Fruit fly (Drosophila melanogaster) whole organism, embryonic: Measurements from ENCODE around the gene CG12301.

Source experiments
- Awh ChIP-seq: fragments of 200-800 bp; sonication (Bioruptor generic); IDR thresholded peaks from 2 replicates; pipeline ENCODE4, ENCODE4 v1.3.6; 2022; ENCODE audit warnings: missing biosample characterization, missing genetic modification characterization
- CG11560 ChIP-seq: fragments of 200-800 bp; sonication (Bioruptor generic); IDR thresholded peaks from 3 replicates; pipeline ENCODE4 v1.3.6; 2022; ENCODE audit warnings: missing biosample characterization, missing genetic modification characterization
- CG14965 ChIP-seq: fragments of 200-800 bp; sonication (Bioruptor generic); optimal IDR thresholded peaks from 2 replicates; lab custom pipeline; 2016; ENCODE audit warnings: missing biosample characterization, missing genetic modification characterization, borderline replicate concordance
- CG1602 ChIP-seq: fragments of 200-800 bp; sonication (Bioruptor generic); optimal IDR thresholded peaks from 3 replicates; lab custom pipeline; 2016; ENCODE audit warnings: missing biosample characterization, missing genetic modification characterization
- CG1603 ChIP-seq: fragments of 200-800 bp; sonication (Bioruptor generic); optimal IDR thresholded peaks from 2 replicates; lab custom pipeline; 2019; ENCODE audit warnings: missing biosample characterization, mild to moderate bottlenecking, missing genetic modification characterization, moderate library complexity
- CG17359 ChIP-seq: fragments of 200-800 bp; sonication (Bioruptor generic); optimal IDR thresholded peaks from 3 replicates; lab custom pipeline; 2018; ENCODE audit warnings: missing biosample characterization, mild to moderate bottlenecking, missing genetic modification characterization, moderate library complexity
- CG17361 ChIP-seq: fragments of 200-800 bp; sonication (Bioruptor generic); IDR thresholded peaks from 3 replicates; pipeline ENCODE4 v1.3.6; 2022; ENCODE audit warnings: missing biosample characterization, missing genetic modification characterization
- CG17912 ChIP-seq: fragments of 200-800 bp; sonication (Bioruptor generic); optimal IDR thresholded peaks from 2 replicates; lab custom pipeline; 2018; ENCODE audit warnings: missing biosample characterization, mild to moderate bottlenecking, missing genetic modification characterization
- CG18262 ChIP-seq: fragments of 200-800 bp; optimal IDR thresholded peaks from 3 replicates; lab custom pipeline; 2019; ENCODE audit warnings: missing biosample characterization, mild to moderate bottlenecking, missing genetic modification characterization, moderate library complexity
- CG18599 ChIP-seq: fragments of 200-800 bp; sonication (Bioruptor generic); optimal IDR thresholded peaks from 3 replicates; lab custom pipeline; 2017; ENCODE audit warnings: missing biosample characterization, missing genetic modification characterization, mild to moderate bottlenecking, moderate library complexity, missing genetic modification reagents
- CG18619 ChIP-seq: fragments of 200-800 bp; sonication (Bioruptor generic); optimal IDR thresholded peaks from 3 replicates; lab custom pipeline; 2017; ENCODE audit warnings: missing biosample characterization, mild to moderate bottlenecking, missing genetic modification characterization
- CG2116 ChIP-seq: fragments of 200-800 bp; sonication (Bioruptor generic); optimal IDR thresholded peaks from 3 replicates; lab custom pipeline; 2018; ENCODE audit warnings: missing biosample characterization, mild to moderate bottlenecking, missing genetic modification characterization
- CG2678 ChIP-seq: fragments of 200-800 bp; sonication (Bioruptor generic); optimal IDR thresholded peaks from 3 replicates; lab custom pipeline; 2019; ENCODE audit warnings: missing biosample characterization, mild to moderate bottlenecking, missing genetic modification characterization, moderate library complexity
- CG32767 ChIP-seq: fragments of 200-800 bp; sonication (Bioruptor generic); IDR thresholded peaks from 2 replicates; pipeline ENCODE4 v1.3.6; 2022; ENCODE audit warnings: missing biosample characterization, missing genetic modification characterization
- CG32772 ChIP-seq: fragments of 200-800 bp; sonication (Bioruptor generic); IDR thresholded peaks from 2 replicates; pipeline ENCODE4 v1.3.6; 2022; ENCODE audit warnings: missing biosample characterization, missing genetic modification characterization
- CG7357 ChIP-seq: fragments of 200-800 bp; sonication (Bioruptor generic); IDR thresholded peaks from 3 replicates; pipeline ENCODE4 v1.3.6; 2022; ENCODE audit warnings: missing biosample characterization, missing genetic modification characterization
- CG7963 ChIP-seq: fragments of 200-800 bp; sonication (Bioruptor generic); IDR thresholded peaks from 3 replicates; pipeline ENCODE4 v1.3.6; 2022; ENCODE audit warnings: missing biosample characterization, missing genetic modification characterization; ENCODE audit not compliant: partially characterized antibody
- CG8359 ChIP-seq: fragments of 200-800 bp; sonication (Bioruptor generic); optimal IDR thresholded peaks from 2 replicates; lab custom pipeline; 2017; ENCODE audit warnings: missing biosample characterization, mild to moderate bottlenecking, missing genetic modification characterization, borderline replicate concordance
- CoRest ChIP-seq: fragments of 200-800 bp; sonication (Bioruptor generic); optimal IDR thresholded peaks from 3 replicates; lab custom pipeline; 2018; ENCODE audit warnings: missing biosample characterization, mild to moderate bottlenecking, missing genetic modification characterization, moderate library complexity
- CrebB ChIP-seq: fragments of 200-800 bp; sonication (Bioruptor generic); optimal IDR thresholded peaks from 3 replicates; lab custom pipeline; 2018; ENCODE audit warnings: missing biosample characterization, mild to moderate bottlenecking, missing genetic modification characterization
- D ChIP-seq, 2 experiments: fragments of 200-800 bp in 1 of 2; fragments of >200 bp in 1 of 2; sonication (Bioruptor generic) in 1 of 2; optimal IDR thresholded peaks; 2 replicates in 1 of 2; 3 replicates in 1 of 2; lab custom pipeline; 2017; ENCODE audit warnings: mild to moderate bottlenecking in 1 of 2, missing biosample characterization in 1 of 2, missing genetic modification characterization in 1 of 2, missing genetic modification reagents in 1 of 2
- H2.0 ChIP-seq: fragments of 200-800 bp; sonication (Bioruptor generic); IDR thresholded peaks from 2 replicates; pipeline ENCODE4 v1.3.6; 2022; ENCODE audit warnings: missing biosample characterization, missing genetic modification characterization
- HmgZ ChIP-seq: fragments of 200-800 bp; sonication (Bioruptor generic); optimal IDR thresholded peaks from 2 replicates; lab custom pipeline; 2018; ENCODE audit warnings: missing biosample characterization, mild to moderate bottlenecking, missing genetic modification characterization
- Hr3 ChIP-seq: fragments of 200-800 bp; sonication (Bioruptor generic); optimal IDR thresholded peaks from 3 replicates; lab custom pipeline; 2016; ENCODE audit warnings: missing biosample characterization, missing genetic modification characterization
- Lim3 ChIP-seq: fragments of 200-800 bp; sonication (Bioruptor generic); IDR thresholded peaks from 2 replicates; pipeline ENCODE4 v1.3.6; 2022; ENCODE audit warnings: missing biosample characterization, missing genetic modification characterization
- Mad ChIP-seq: fragments of 200-800 bp; sonication (Bioruptor generic); optimal IDR thresholded peaks from 2 replicates; lab custom pipeline; 2016; ENCODE audit warnings: missing biosample characterization, missing genetic modification characterization
- NFAT ChIP-seq: fragments of 200-800 bp; sonication (Bioruptor generic); IDR thresholded peaks from 2 replicates; pipeline ENCODE4 v1.3.6; 2022; ENCODE audit warnings: missing biosample characterization, missing genetic modification characterization
- Side ChIP-seq: fragments of 200-800 bp; sonication (Bioruptor generic); optimal IDR thresholded peaks from 2 replicates; lab custom pipeline; 2016; ENCODE audit warnings: missing biosample characterization, missing genetic modification characterization
- Taf1 ChIP-seq: fragments of 200-800 bp; sonication (Bioruptor generic); IDR thresholded peaks from 2 replicates; pipeline ENCODE4 v1.3.6; 2022; ENCODE audit warnings: missing biosample characterization, missing genetic modification characterization
- Tbp ChIP-seq: fragments of >200 bp; optimal IDR thresholded peaks from 2 replicates; lab custom pipeline; 2018; ENCODE audit warnings: missing biosample characterization, missing genetic modification characterization
- Usf ChIP-seq: fragments of 200-800 bp; sonication (Bioruptor generic); optimal IDR thresholded peaks from 2 replicates; lab custom pipeline; 2017; ENCODE audit warnings: missing genotype, missing biosample characterization, missing genetic modification characterization
- Xrp1 ChIP-seq: fragments of 200-800 bp; sonication (Bioruptor generic); IDR thresholded peaks from 2 replicates; pipeline ENCODE4 v1.3.6; 2022; ENCODE audit warnings: missing biosample characterization, missing genetic modification characterization
- ab ChIP-seq: fragments of 200-800 bp; sonication (Bioruptor generic); optimal IDR thresholded peaks from 2 replicates; lab custom pipeline; 2016; ENCODE audit warnings: missing biosample characterization, missing genetic modification characterization
- cato ChIP-seq: fragments of 200-800 bp; sonication (Bioruptor generic); optimal IDR thresholded peaks from 2 replicates; lab custom pipeline; 2016; ENCODE audit warnings: missing biosample characterization, missing genetic modification characterization, borderline replicate concordance
- croc ChIP-seq: fragments of 200-800 bp; sonication (Bioruptor generic); conservative IDR thresholded peaks from 3 replicates; pipeline ENCODE4 v1.3.6; 2022; ENCODE audit warnings: missing biosample characterization, missing genetic modification characterization
- dysf ChIP-seq: fragments of 200-800 bp; sonication (Bioruptor generic); IDR thresholded peaks from 3 replicates; pipeline ENCODE4 v1.3.6; 2022; ENCODE audit warnings: missing biosample characterization, missing genetic modification characterization
- gem ChIP-seq: fragments of 200-800 bp; sonication (Bioruptor generic); optimal IDR thresholded peaks from 2 replicates; lab custom pipeline; 2019; ENCODE audit warnings: missing biosample characterization, mild to moderate bottlenecking, missing genetic modification characterization, moderate library complexity
- klu ChIP-seq: fragments of 200-800 bp; sonication (Bioruptor generic); IDR thresholded peaks from 2 replicates; pipeline ENCODE4 v1.3.6; 2022; ENCODE audit warnings: missing biosample characterization, missing genetic modification characterization
- nmo ChIP-seq: fragments of 200-800 bp; sonication (Bioruptor generic); optimal IDR thresholded peaks from 2 replicates; lab custom pipeline; 2018; ENCODE audit warnings: missing biosample characterization, mild to moderate bottlenecking, missing genetic modification characterization, moderate library complexity
- ranshi ChIP-seq: fragments of 200-800 bp; sonication (Bioruptor generic); IDR thresholded peaks from 2 replicates; pipeline ENCODE4 v1.3.6; 2022; ENCODE audit warnings: missing biosample characterization, missing genetic modification characterization
- seq ChIP-seq: fragments of 200-800 bp; sonication (Bioruptor generic); IDR thresholded peaks from 2 replicates; pipeline ENCODE4 v1.3.6; 2022; ENCODE audit warnings: missing biosample characterization, missing genetic modification characterization
- sima ChIP-seq: fragments of 200-800 bp; sonication (Bioruptor generic); optimal IDR thresholded peaks from 2 replicates; lab custom pipeline; 2016; ENCODE audit warnings: missing biosample characterization, missing genetic modification characterization
- tap ChIP-seq: fragments of 200-800 bp; optimal IDR thresholded peaks from 3 replicates; lab custom pipeline; 2019; ENCODE audit warnings: missing biosample characterization, mild to moderate bottlenecking, missing genetic modification characterization, moderate library complexity
- tio ChIP-seq: fragments of 200-800 bp; sonication (Bioruptor generic); optimal IDR thresholded peaks from 2 replicates; lab custom pipeline; 2017; ENCODE audit warnings: missing biosample characterization, missing genetic modification characterization, inconsistent platforms
- twi ChIP-seq: fragments of 200-800 bp; optimal IDR thresholded peaks from 2 replicates; lab custom pipeline; 2019; ENCODE audit warnings: missing biosample characterization, mild to moderate bottlenecking, missing genetic modification characterization, moderate library complexity
- tx ChIP-seq: fragments of 200-800 bp; sonication (Bioruptor generic); optimal IDR thresholded peaks from 2 replicates; lab custom pipeline; 2016; ENCODE audit warnings: missing biosample characterization, missing genetic modification characterization
- unc-4 ChIP-seq: fragments of 200-800 bp; sonication (Bioruptor generic); IDR thresholded peaks from 2 replicates; pipeline ENCODE4 v1.3.6; 2022; ENCODE audit warnings: missing biosample characterization, missing genetic modification characterization; ENCODE audit not compliant: partially characterized antibody
- vnd ChIP-seq: fragments of 200-800 bp; sonication (Bioruptor generic); IDR thresholded peaks from 3 replicates; pipeline ENCODE4 v1.3.6; 2022; ENCODE audit warnings: missing biosample characterization, missing genetic modification characterization; ENCODE audit not compliant: partially characterized antibody
- zen2 ChIP-seq: fragments of 200-800 bp; sonication (Bioruptor generic); IDR thresholded peaks from 3 replicates; pipeline ENCODE4 v1.3.6; 2022; ENCODE audit warnings: missing biosample characterization, missing genetic modification characterization; ENCODE audit not compliant: partially characterized antibody

The CG12301 gene

dm6 chr3L:15590803-15591597 lies 10.4 kb downstream of the CG12301 start (continued):
- TF ChIP-seq cato (GFP tag; lab: Kevin White, UChicago) (no peak), unc-4 (GFP tag; lab: Robert Waterston, UW) (no peak), CG18599 (peak; percentile 6), CG18619 (GFP tag; lab: Kevin White, UChicago) (peak; percentile 1), zen2 (GFP tag; lab: Robert Waterston, UW) (no peak), tio (GFP tag; lab: Kevin White, UChicago) (no peak), HmgZ (tag; lab: Kevin White, UChicago) (peak; percentile 34), CG32772 (GFP tag; lab: Robert Waterston, UW) (no peak), ranshi (no peak), CG11560 (tag; lab: Robert Waterston, UW) (no peak), CG32767 (GFP tag; lab: Robert Waterston, UW) (no peak), Hr3 (no peak), Xrp1 (GFP tag; lab: Robert Waterston, UW) (peak; percentile 32; the same call in 1 of the 2 replicates), H2.0 (0 out of 2 replicates have a peak, but pooled peaks have one; percentile 3), seq (GFP tag; lab: Robert Waterston, UW) (peak; percentile 50; the same call in 1 of the 2 replicates), sima (GFP tag; lab: Kevin White, UChicago) (no peak), dysf (GFP tag; lab: Robert Waterston, UW) (peak; percentile 22; the same call in 1 of the 3 replicates), CG8359 (GFP tag; lab: Kevin White, UChicago) (no peak), Tbp (GFP tag; lab: Kevin White, UChicago) (no peak), CoRest (peak; percentile 38), croc (GFP tag; lab: Robert Waterston, UW) (no peak), tx (no peak), CG7963 (GFP tag; lab: Robert Waterston, UW) (no peak), twi (tag; lab: Kevin White, UChicago) (no peak), Awh (GFP tag; lab: Robert Waterston, UW) (peak; percentile 40; the same call in 1 of the 2 replicates), vnd (no peak), nmo (GFP tag; lab: Kevin White, UChicago) (no peak), CG17361 (GFP tag; lab: Robert Waterston, UW) (no peak), ab (GFP tag; lab: Kevin White, UChicago) (no peak), D (optimal IDR thresholded peaks at IDR 0.05; lab: Kevin White, UChicago) (no peak), D (GFP tag; optimal IDR thresholded peaks at IDR 0.05; lab: Kevin White, UChicago) (no peak), CrebB (tag; lab: Kevin White, UChicago) (no peak), CG17912 (GFP tag; lab: Kevin White, UChicago) (no peak), Mad (GFP tag; lab: Kevin White, UChicago) (no peak), Usf (GFP tag; lab: Kevin White, UChicago) (no peak), CG2116 (no peak), CG17359 (tag; lab: Kevin White, UChicago) (peak; percentile 0), Lim3 (GFP tag; lab: Robert Waterston, UW) (no peak), CG1602 (no peak), gem (tag; lab: Kevin White, UChicago) (peak; percentile 53), CG1603 (tag; lab: Kevin White, UChicago) (peak; percentile 26), CG18262 (tag; lab: Kevin White, UChicago) (no peak), tap (tag; lab: Kevin White, UChicago) (no peak), CG2678 (peak; percentile 57), CG7357 (no peak), CG14965 (no peak), Side (GFP tag; lab: Kevin White, UChicago) (no peak), NFAT (GFP tag; lab: Robert Waterston, UW) (no peak), klu (no peak), Taf1 (GFP tag; lab: Robert Waterston, UW) (no peak)
